Fruit fly (Drosophila melanogaster) whole organism, wandering third instar larva: ENCODE results near the gene Ctr1B.

Experiments used
- Abd-B ChIP-seq: fragments of >200 bp; optimal IDR thresholded peaks from 2 replicates; lab custom pipeline; 2017; ENCODE audit warnings: missing biosample characterization, missing genetic modification characterization
- CG32264 ChIP-seq: fragments of 200-800 bp; sonication (Bioruptor generic); optimal IDR thresholded peaks from 2 replicates; lab custom pipeline; 2016; ENCODE audit warnings: missing biosample characterization, missing genetic modification characterization
- CG9705 ChIP-seq: fragments of 200-800 bp; sonication (Bioruptor generic); optimal IDR thresholded peaks from 2 replicates; lab custom pipeline; 2018; ENCODE audit warnings: missing biosample characterization, mild to moderate bottlenecking, missing genetic modification characterization
- CrebA ChIP-seq: fragments of 200-800 bp; sonication (Bioruptor generic); optimal IDR thresholded peaks from 2 replicates; lab custom pipeline; 2016; ENCODE audit warnings: missing biosample characterization, mild to moderate bottlenecking, missing genetic modification characterization, borderline replicate concordance
- Dfd ChIP-seq: fragments of >200 bp; optimal IDR thresholded peaks from 2 replicates; lab custom pipeline; 2017; ENCODE audit warnings: missing biosample characterization, missing genetic modification characterization
- Dif ChIP-seq: fragments of 200-275, 200-300 bp; sonication (Bioruptor generic); optimal IDR thresholded peaks from 2 replicates; lab custom pipeline; 2018; ENCODE audit warnings: missing biosample characterization, missing genetic modification characterization; ENCODE audit not compliant: partially characterized antibody
- GATAd ChIP-seq: sonication (Bioruptor generic); optimal IDR thresholded peaks from 2 replicates; lab custom pipeline; 2016; ENCODE audit warnings: missing biosample characterization, missing genetic modification characterization
- HLH106 ChIP-seq: fragments of 200-800 bp; optimal IDR thresholded peaks from 3 replicates; lab custom pipeline; 2019; ENCODE audit warnings: missing biosample characterization, mild to moderate bottlenecking, missing genetic modification characterization, moderate library complexity
- Hnf4 ChIP-seq: fragments of 200-800 bp; sonication (Bioruptor generic); optimal IDR thresholded peaks from 2 replicates; lab custom pipeline; 2016; ENCODE audit warnings: missing biosample characterization, mild to moderate bottlenecking, missing genetic modification characterization
- Hr78 ChIP-seq: fragments of >200 bp; optimal IDR thresholded peaks from 2 replicates; lab custom pipeline; 2017; ENCODE audit warnings: missing biosample characterization, missing genetic modification characterization
- Jra ChIP-seq: sonication (Bioruptor generic); optimal IDR thresholded peaks from 2 replicates; lab custom pipeline; 2016; ENCODE audit warnings: missing biosample characterization, missing genetic modification characterization
- Mio ChIP-seq: sonication (Bioruptor generic); optimal IDR thresholded peaks from 2 replicates; lab custom pipeline; 2016; ENCODE audit warnings: missing biosample characterization, missing genetic modification characterization
- Myc ChIP-seq: fragments of >200 bp; optimal IDR thresholded peaks from 2 replicates; lab custom pipeline; 2017
- N ChIP-seq: fragments of >200 bp; optimal IDR thresholded peaks from 2 replicates; lab custom pipeline; 2018; ENCODE audit warnings: missing biosample characterization, missing external identifiers, missing genetic modification characterization
- OdsH ChIP-seq: fragments of 200-800 bp; sonication (Bioruptor generic); optimal IDR thresholded peaks from 2 replicates; lab custom pipeline; 2016; ENCODE audit warnings: missing biosample characterization, mild to moderate bottlenecking, missing genetic modification characterization
- Rel ChIP-seq, 2 experiments: fragments of 200-800 bp; sonication (Bioruptor generic) in 1 of 2; optimal IDR thresholded peaks; 2 replicates in 1 of 2; 3 replicates in 1 of 2; lab custom pipeline; 2016 to 2019; ENCODE audit warnings: mild to moderate bottlenecking in 2 of 2, missing biosample characterization in 2 of 2, missing genetic modification characterization in 2 of 2, moderate library complexity in 1 of 2
- Sp1 ChIP-seq: fragments of 200-800 bp; sonication (Bioruptor generic); optimal IDR thresholded peaks from 3 replicates; lab custom pipeline; 2019; ENCODE audit warnings: missing biosample characterization, mild to moderate bottlenecking, missing genetic modification characterization, moderate library complexity
- Vsx2 ChIP-seq: fragments of 200-300, 225-300 bp; sonication (Bioruptor generic); optimal IDR thresholded peaks from 2 replicates; lab custom pipeline; 2018; ENCODE audit warnings: missing biosample characterization, missing genetic modification characterization; ENCODE audit not compliant: partially characterized antibody
- dmrt93B ChIP-seq: fragments of 200-800 bp; sonication (Bioruptor generic); optimal IDR thresholded peaks from 2 replicates; lab custom pipeline; 2018; ENCODE audit warnings: missing biosample characterization, mild to moderate bottlenecking, missing genetic modification characterization
- dsf ChIP-seq: sonication (Bioruptor generic); optimal IDR thresholded peaks from 2 replicates; lab custom pipeline; 2016; ENCODE audit warnings: missing biosample characterization, missing genetic modification characterization, borderline replicate concordance
- ey ChIP-seq: fragments of 200-800 bp; sonication (Bioruptor generic); optimal IDR thresholded peaks from 2 replicates; lab custom pipeline; 2016; ENCODE audit warnings: missing biosample characterization, missing genetic modification characterization
- foxo ChIP-seq, 2 experiments: fragments of 200-800 bp; sonication (Bioruptor generic); optimal IDR thresholded peaks; 2 replicates in 1 of 2; 3 replicates in 1 of 2; lab custom pipeline; 2016 to 2017; ENCODE audit warnings: missing biosample characterization in 2 of 2, missing genetic modification characterization in 2 of 2
- fru ChIP-seq: fragments of 200-800 bp; sonication (Bioruptor generic); optimal IDR thresholded peaks from 3 replicates; lab custom pipeline; 2016; ENCODE audit warnings: missing biosample characterization, mild to moderate bottlenecking, missing genetic modification characterization
- h ChIP-seq: fragments of 200-800 bp; sonication (Bioruptor generic); optimal IDR thresholded peaks from 3 replicates; lab custom pipeline; 2016; ENCODE audit warnings: missing biosample characterization, mild to moderate bottlenecking, missing genetic modification characterization
- jim ChIP-seq: fragments of 175-275, 200-325 bp; sonication (Bioruptor generic); optimal IDR thresholded peaks from 2 replicates; lab custom pipeline; 2016; ENCODE audit warnings: missing biosample characterization, mild to moderate bottlenecking, missing genetic modification characterization
- lola ChIP-seq: fragments of >200 bp; optimal IDR thresholded peaks from 2 replicates; lab custom pipeline; 2017; ENCODE audit warnings: missing biosample characterization, missing genetic modification characterization
- pan ChIP-seq: fragments of >200 bp; optimal IDR thresholded peaks from 2 replicates; lab custom pipeline; 2017
- psq ChIP-seq: fragments of 200-800 bp; sonication (Bioruptor generic); optimal IDR thresholded peaks from 3 replicates; lab custom pipeline; 2017; ENCODE audit warnings: missing biosample characterization, mild to moderate bottlenecking, missing genetic modification characterization, moderate library complexity
- rgr ChIP-seq: fragments of 200-800 bp; sonication (Bioruptor generic); optimal IDR thresholded peaks from 3 replicates; lab custom pipeline; 2016; ENCODE audit warnings: missing biosample characterization, mild to moderate bottlenecking, missing genetic modification characterization
- sage ChIP-seq: fragments of 200-800 bp; sonication (Bioruptor generic); optimal IDR thresholded peaks from 2 replicates; lab custom pipeline; 2016; ENCODE audit warnings: missing biosample characterization, mild to moderate bottlenecking, missing genetic modification characterization
- sv ChIP-seq: fragments of 200-800 bp; sonication (Bioruptor generic); optimal IDR thresholded peaks from 3 replicates; lab custom pipeline; 2016; ENCODE audit warnings: missing biosample characterization, missing genetic modification characterization
- usp ChIP-seq: fragments of >200 bp; optimal IDR thresholded peaks from 2 replicates; lab custom pipeline; 2017; ENCODE audit warnings: missing biosample characterization, missing genetic modification characterization
- woc ChIP-seq: sonication (Bioruptor generic); optimal IDR thresholded peaks from 2 replicates; lab custom pipeline; 2016; ENCODE audit warnings: missing biosample characterization, mild to moderate bottlenecking, missing genetic modification characterization

Ctr1B gene

dm6 chr3R:8307283-8307682 is 10.1 kb upstream of the Ctr1B start:
- no peak for TF ChIP-seq Dif
- no peak for TF ChIP-seq Jra (GFP tag; lab: Kevin White, UChicago)
- no peak for TF ChIP-seq Abd-B (GFP tag; lab: Kevin White, UChicago)
- TF ChIP-seq Vsx2 (GFP tag; lab: Kevin White, UChicago), result no peak
- TF ChIP-seq Mio, result no peak
- TF ChIP-seq rgr (GFP tag; lab: Kevin White, UChicago), result no peak
- TF ChIP-seq GATAd, result no peak
- TF ChIP-seq psq (GFP tag; lab: Kevin White, UChicago), result no peak

- TF ChIP-seq sage (GFP tag; lab: Kevin White, UChicago) (no peak), dsf (GFP tag; lab: Kevin White, UChicago) (no peak), Hr78 (GFP tag; lab: Kevin White, UChicago) (no peak), Sp1 (GFP tag; lab: Kevin White, UChicago) (no peak), psq (GFP tag; lab: Kevin White, UChicago) (no peak), Myc (lab: Kevin White, UChicago) (no peak), dmrt93B (GFP tag; lab: Kevin White, UChicago) (no peak), usp (no peak), Mio (no peak), woc (GFP tag; lab: Kevin White, UChicago) (no peak), Abd-B (GFP tag; lab: Kevin White, UChicago) (no peak), Dfd (GFP tag; lab: Kevin White, UChicago) (no peak), sv (GFP tag; lab: Kevin White, UChicago) (no peak), fru (GFP tag; lab: Kevin White, UChicago) (no peak), CrebA (GFP tag; lab: Kevin White, UChicago) (no peak), Rel (GFP tag; optimal IDR thresholded peaks at IDR 0.05; lab: Kevin White, UChicago) (no peak), Rel (tag; optimal IDR thresholded peaks at IDR 0.05; lab: Kevin White, UChicago) (no peak), jim (GFP tag; lab: Kevin White, UChicago) (no peak)
Observed at dm6 chr3R:8308515-8308959, 8.9 kb upstream of the Ctr1B start, which contains the start of gene tex. tex (minus strand) TSS chr3R:8308645.

DNA sequence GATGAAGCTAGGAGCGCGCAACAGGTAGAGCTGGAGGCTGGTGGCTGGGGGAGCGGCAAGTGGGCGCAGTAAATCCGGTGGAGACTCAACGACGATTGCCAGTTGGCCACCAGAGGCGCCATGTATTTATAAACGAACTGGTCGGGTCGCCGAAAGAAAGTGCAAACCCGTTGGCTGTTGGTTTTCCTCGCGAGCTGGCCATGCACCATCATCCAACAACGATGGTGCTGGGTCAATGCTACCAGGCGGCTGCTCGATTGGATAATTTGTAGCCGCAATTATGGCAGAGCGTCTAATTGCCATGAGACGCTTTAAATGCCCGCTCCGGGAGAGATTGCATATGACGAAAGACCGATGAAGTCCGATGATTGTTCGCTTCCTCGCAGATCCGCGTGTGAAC is 6.7 kb upstream of the Ctr1B start, which contains the start of gene CG11693:
TSS of gene CG11693 (minus strand) at position 101 of the 400 bp plus-strand sequence.
- no peak for TF ChIP-seq Hnf4 (GFP tag; lab: Kevin White, UChicago)
- no peak for TF ChIP-seq Hr78 (GFP tag; lab: Kevin White, UChicago)
- TF ChIP-seq ey (GFP tag; lab: Kevin White, UChicago), result no peak
- TF ChIP-seq lola (GFP tag; lab: Kevin White, UChicago), result no peak
- no peak for TF ChIP-seq Myc (lab: Kevin White, UChicago)
- TF ChIP-seq fru (GFP tag; lab: Kevin White, UChicago), result no peak
- no peak for TF ChIP-seq Abd-B (GFP tag; lab: Kevin White, UChicago)
- TF ChIP-seq CG9705 (GFP tag; lab: Kevin White, UChicago), result no peak
- TF ChIP-seq GATAd, result no peak
- no peak for TF ChIP-seq Dif
- TF ChIP-seq HLH106, result no peak
- TF ChIP-seq CrebA (GFP tag; lab: Kevin White, UChicago), result no peak
- no peak for TF ChIP-seq h (GFP tag; lab: Kevin White, UChicago)
- no peak for TF ChIP-seq foxo (GFP tag; optimal IDR thresholded peaks at IDR 0.05; lab: Kevin White, UChicago)
- TF ChIP-seq, all 38 proteins: peak for 0

- TF ChIP-seq N (no peak), Hr78 (GFP tag; lab: Kevin White, UChicago) (no peak), GATAd (no peak), CG32264 (GFP tag; lab: Kevin White, UChicago) (no peak), Hnf4 (GFP tag; lab: Kevin White, UChicago) (no peak), h (GFP tag; lab: Kevin White, UChicago) (no peak), sage (GFP tag; lab: Kevin White, UChicago) (no peak), OdsH (GFP tag; lab: Kevin White, UChicago) (no peak), Myc (lab: Kevin White, UChicago) (no peak), Vsx2 (GFP tag; lab: Kevin White, UChicago) (no peak), fru (GFP tag; lab: Kevin White, UChicago) (no peak), foxo (GFP tag; optimal IDR thresholded peaks at IDR 0.05; lab: Kevin White, UChicago) (no peak), woc (GFP tag; lab: Kevin White, UChicago) (no peak), pan (lab: Kevin White, UChicago) (no peak), Dfd (GFP tag; lab: Kevin White, UChicago) (no peak), usp (no peak), HLH106 (no peak)
Observed at dm6 chr3R:8312037-8312436, 5.4 kb upstream of the Ctr1B start, which contains the start of the genes CG11694 and CG11698. CG11694 (minus strand) TSS chr3R:8312137. CG11698 (plus strand) TSS chr3R:8312188.
